Fruit fly (Drosophila melanogaster): Measurements from ENCODE around the gene r.

r gene

dm6 chrX:16691440-16691839 lies 36.3 kb downstream of the r start (continued):
- TF ChIP-seq Optix (GFP tag; IDR thresholded peaks at IDR 0.05) = peak; percentile 93
- TF ChIP-seq corto (GFP tag; optimal IDR thresholded peaks at IDR 0.05) = no peak
- peak; percentile 80 for TF ChIP-seq CG10209 (GFP tag; optimal IDR thresholded peaks at IDR 0.05)
- TF ChIP-seq knrl (GFP tag; IDR thresholded peaks at IDR 0.05; ENCODE audit: partially characterized antibody) = no peak
- peak; percentile 84 for TF ChIP-seq CG4424 (GFP tag; optimal IDR thresholded peaks at IDR 0.05)
- TF ChIP-seq Max (GFP tag; optimal IDR thresholded peaks at IDR 0.05) = peak; percentile 56
- no peak for TF ChIP-seq Dip2 (GFP tag; IDR thresholded peaks at IDR 0.05)
- no peak for TF ChIP-seq usp (GFP tag; optimal IDR thresholded peaks at IDR 0.05)
- peak; percentile 85; the same call in 2 of the 3 replicates for TF ChIP-seq CG11093 (GFP tag; IDR thresholded peaks at IDR 0.05)
- no peak for TF ChIP-seq chinmo (GFP tag; IDR thresholded peaks at IDR 0.05; ENCODE audit: partially characterized antibody)
- TF ChIP-seq CG14050 (GFP tag; IDR thresholded peaks at IDR 0.05) = peak; percentile 85
- no peak for TF ChIP-seq br (optimal IDR thresholded peaks at IDR 0.05)
- no peak for TF ChIP-seq Tbp (GFP tag; optimal IDR thresholded peaks at IDR 0.05)
- no peak for TF ChIP-seq Dp (GFP tag; optimal IDR thresholded peaks at IDR 0.05)
- peak; percentile 69 for TF ChIP-seq eyg (GFP tag; optimal IDR thresholded peaks at IDR 0.05)
- peak; percentile 25 for TF ChIP-seq fd102C (GFP tag; optimal IDR thresholded peaks at IDR 0.05)
- no peak for TF ChIP-seq sna (GFP tag; IDR thresholded peaks at IDR 0.05; ENCODE audit: partially characterized antibody)
- peak; percentile 82 for TF ChIP-seq CG15269 (tag; optimal IDR thresholded peaks at IDR 0.05)
- peak; percentile 89 for TF ChIP-seq dmrt99B (tag; optimal IDR thresholded peaks at IDR 0.05)
- TF ChIP-seq CG17568 (GFP tag; optimal IDR thresholded peaks at IDR 0.05) = peak; percentile 79
- peak; percentile 74 for TF ChIP-seq CrebB (tag; optimal IDR thresholded peaks at IDR 0.05)
- TF ChIP-seq CG18764 (GFP tag; optimal IDR thresholded peaks at IDR 0.05) = peak; percentile 81
- no peak for TF ChIP-seq nerfin-2 (GFP tag; IDR thresholded peaks at IDR 0.05; ENCODE audit: partially characterized antibody)
- 0 out of 2 replicates have a peak, but pooled peaks have one; percentile 33 for TF ChIP-seq Taf1 (GFP tag; IDR thresholded peaks at IDR 0.05)
- TF ChIP-seq sima (GFP tag; optimal IDR thresholded peaks at IDR 0.05) = peak; percentile 48
- peak; percentile 89 for TF ChIP-seq CG6689 (GFP tag; IDR thresholded peaks at IDR 0.05)
- TF ChIP-seq ERR (GFP tag; optimal IDR thresholded peaks at IDR 0.05) = peak; percentile 61
- TF ChIP-seq nau (GFP tag; optimal IDR thresholded peaks at IDR 0.05) = peak; percentile 73
- TF ChIP-seq Blimp-1 (GFP tag; optimal IDR thresholded peaks at IDR 0.05) = peak; percentile 82
- no peak for TF ChIP-seq CG14860 (GFP tag; IDR thresholded peaks at IDR 0.05; ENCODE audit: partially characterized antibody)
- TF ChIP-seq slp2 (GFP tag; optimal IDR thresholded peaks at IDR 0.05) = peak; percentile 78
- TF ChIP-seq CG2202 (tag; optimal IDR thresholded peaks at IDR 0.05) = peak; percentile 78
- TF ChIP-seq CG6272 (GFP tag; IDR thresholded peaks at IDR 0.05) = peak; percentile 64; the same call in 1 of the 2 replicates
- TF ChIP-seq Xbp1 (GFP tag; optimal IDR thresholded peaks at IDR 0.05) = peak; percentile 90
- TF ChIP-seq CG12659 (GFP tag; optimal IDR thresholded peaks at IDR 0.05) = peak; percentile 76
- peak; percentile 75 for TF ChIP-seq mam (GFP tag; optimal IDR thresholded peaks at IDR 0.05)
- peak; percentile 70 for TF ChIP-seq tio (GFP tag; optimal IDR thresholded peaks at IDR 0.05)
- TF ChIP-seq CG4854 (GFP tag; optimal IDR thresholded peaks at IDR 0.05) = peak; percentile 70
- TF ChIP-seq dm (GFP tag; optimal IDR thresholded peaks at IDR 0.05) = peak; percentile 36
- peak; percentile 72 for TF ChIP-seq CG13775 (GFP tag; optimal IDR thresholded peaks at IDR 0.05)
- TF ChIP-seq CG42726 (GFP tag; IDR thresholded peaks at IDR 0.05; ENCODE audit: partially characterized antibody) = no peak
- TF ChIP-seq otp (GFP tag; IDR thresholded peaks at IDR 0.05) = peak; percentile 87
- peak; percentile 61 for TF ChIP-seq CG9437 (GFP tag; optimal IDR thresholded peaks at IDR 0.05)
- no peak for TF ChIP-seq nom (GFP tag; optimal IDR thresholded peaks at IDR 0.05)
- TF ChIP-seq Adf1 (GFP tag; IDR thresholded peaks at IDR 0.05) = no peak; the same call in 1 of the 2 replicates
- peak; percentile 87 for TF ChIP-seq CG10366 (GFP tag; IDR thresholded peaks at IDR 0.05)
- TF ChIP-seq Ada2b (GFP tag; IDR thresholded peaks at IDR 0.05) = peak; percentile 89
- TF ChIP-seq CG4360 (GFP tag; IDR thresholded peaks at IDR 0.05) = peak; percentile 68
- TF ChIP-seq emc (GFP tag; optimal IDR thresholded peaks at IDR 0.05) = peak; percentile 49
- no peak for TF ChIP-seq Hr39 (optimal IDR thresholded peaks at IDR 0.05)
- peak; percentile 74 for TF ChIP-seq shn (GFP tag; optimal IDR thresholded peaks at IDR 0.05)
